Worm (Caenorhabditis elegans): ENCODE data around the gene gly-20.

The gly-20 gene

DNA sequence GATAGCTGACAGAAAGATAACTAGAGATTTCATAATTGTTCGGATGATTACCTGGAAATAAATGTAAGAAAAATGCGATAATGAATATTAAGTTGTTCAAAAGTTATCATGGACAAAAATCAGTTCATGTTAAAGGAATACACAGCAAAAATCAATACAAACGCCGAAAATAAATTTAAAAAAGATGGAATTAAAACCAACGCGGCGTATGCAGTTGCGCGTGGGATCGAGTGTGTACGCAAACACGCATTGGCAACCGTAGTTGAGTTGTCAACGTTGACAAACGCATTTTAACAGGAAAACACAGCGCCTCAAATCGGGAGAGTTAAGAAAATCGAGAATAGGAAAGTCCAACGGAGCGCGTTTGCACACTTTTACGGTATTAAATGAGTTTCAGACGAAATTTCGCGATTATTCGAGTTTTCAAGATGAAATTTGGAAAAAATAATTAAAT lies 44.6 kb downstream of the gly-20 start, which contains the start of gene tmed-10 (continued):
- TF ChIP-seq B0019.2 (GFP tag; conservative IDR thresholded peaks at IDR 0.05) (peak; percentile 38; the same call in 1 of the 2 replicates), rcor-1 (GFP tag; IDR thresholded peaks at IDR 0.05) (peak; percentile 89), ztf-22 (GFP tag; optimal IDR thresholded peaks at IDR 0.05) (no peak), ceh-27 (GFP tag; optimal IDR thresholded peaks at IDR 0.05) (peak; percentile 15), somi-1 (GFP tag; optimal IDR thresholded peaks at IDR 0.05) (no peak), nhr-179 (tag; optimal IDR thresholded peaks at IDR 0.05) (no peak), Y79H2A.3 (GFP tag; conservative IDR thresholded peaks at IDR 0.05) (0 out of 2 replicates have a peak, but pooled peaks have one; percentile 37), snpc-3.4 (tag; optimal IDR thresholded peaks at IDR 0.05) (peak; percentile 41), efl-1 (GFP tag; optimal IDR thresholded peaks at IDR 0.05) (peak; percentile 48), fkh-3 (tag; optimal IDR thresholded peaks at IDR 0.05) (no peak), nfya-1 (tag; optimal IDR thresholded peaks at IDR 0.05; ENCODE audit: borderline replicate concordance, insufficient read depth) (no peak), madf-10 (tag; optimal IDR thresholded peaks at IDR 0.05) (no peak)

DNA sequence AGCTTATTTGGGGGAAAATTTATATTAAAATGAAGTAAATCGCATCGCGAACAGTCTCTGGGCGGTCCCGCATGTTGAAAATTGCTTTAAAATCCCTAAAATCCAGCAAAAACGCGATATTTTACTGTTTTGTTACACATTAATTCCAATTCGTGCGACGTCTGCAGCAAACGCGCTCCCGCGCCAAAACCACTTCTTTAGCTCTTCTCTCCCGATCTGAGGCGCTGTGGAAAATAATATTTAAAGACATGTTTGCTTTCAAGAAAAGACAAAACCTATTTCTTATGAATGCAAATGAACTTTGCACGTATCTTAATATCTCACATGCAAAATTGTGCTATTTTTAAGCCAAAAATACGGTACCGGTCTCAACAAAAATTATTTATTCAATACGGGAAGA lies 46.2 kb downstream of the gly-20 start:
- TF ChIP-seq hmg-1.2 (GFP tag; IDR thresholded peaks at IDR 0.05) (peak; percentile 22; the same call in 1 of the 2 replicates), ceh-100 (GFP tag; IDR thresholded peaks at IDR 0.05) (peak; percentile 92), Y79H2A.3 (GFP tag; conservative IDR thresholded peaks at IDR 0.05) (0 out of 2 replicates have a peak, but pooled peaks have one; percentile 56), dox-1 (GFP tag; IDR thresholded peaks at IDR 0.05) (peak; percentile 53; the same call in 1 of the 2 replicates), ztf-28 (GFP tag; IDR thresholded peaks at IDR 0.05) (peak; percentile 73; the same call in 1 of the 2 replicates), Y67H2A.10 (GFP tag; conservative IDR thresholded peaks at IDR 0.05) (0 out of 2 replicates have a peak, but pooled peaks have one; percentile 13), ceh-91 (GFP tag; IDR thresholded peaks at IDR 0.05) (peak; percentile 54), pbrm-1 (GFP tag; IDR thresholded peaks at IDR 0.05) (peak; percentile 31; the same call in 1 of the 2 replicates), D2030.7 (GFP tag; IDR thresholded peaks at IDR 0.05) (0 out of 2 replicates have a peak, but pooled peaks have one; percentile 37), egrh-3 (GFP tag; IDR thresholded peaks at IDR 0.05) (peak; percentile 49; the same call in 1 of the 2 replicates), mcd-1 (GFP tag; IDR thresholded peaks at IDR 0.05) (peak; percentile 78)

DNA sequence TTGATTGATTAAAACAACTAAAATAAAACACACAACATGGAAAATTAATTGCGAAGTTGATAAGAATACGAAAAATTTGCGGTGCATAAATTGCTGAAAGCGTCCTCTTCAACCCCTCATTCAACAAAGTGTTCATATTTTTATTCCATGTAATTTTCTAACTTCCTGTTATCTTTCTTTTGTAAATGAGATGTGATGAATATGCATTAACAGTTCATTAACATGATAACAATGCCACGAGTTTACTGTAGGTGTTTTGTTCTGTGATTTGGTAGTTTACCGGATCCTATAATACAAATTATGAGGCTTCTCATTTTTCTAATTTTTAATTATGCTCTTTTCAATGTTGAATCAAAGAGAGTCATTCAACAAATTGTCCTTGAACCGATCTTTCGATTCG lies 46.7 kb downstream of the gly-20 start, which contains the start of gene F47G9.6:
TSS of gene F47G9.6 (plus strand) at position 301 of the 400 bp plus-strand sequence.
- TF ChIP-seq F10E7.11 (tag; optimal IDR thresholded peaks at IDR 0.05) (no peak), ceh-27 (GFP tag; optimal IDR thresholded peaks at IDR 0.05) (no peak), zfh-2 (GFP tag; conservative IDR thresholded peaks at IDR 0.05) (no peak), hrde-1 (tag; optimal IDR thresholded peaks at IDR 0.05; ENCODE audit: borderline replicate concordance) (no peak), attf-3 (GFP tag; conservative IDR thresholded peaks at IDR 0.05) (no peak), mel-28 (tag; optimal IDR thresholded peaks at IDR 0.05; ENCODE audit: borderline replicate concordance) (no peak), madf-10 (tag; optimal IDR thresholded peaks at IDR 0.05) (no peak), hlh-26 (GFP tag; conservative IDR thresholded peaks at IDR 0.05) (no peak), F52B5.7 (tag; optimal IDR thresholded peaks at IDR 0.05) (no peak), sdz-38 (tag; optimal IDR thresholded peaks at IDR 0.05) (no peak), F22D6.2 (tag; optimal IDR thresholded peaks at IDR 0.05) (no peak), hmg-20 (GFP tag; IDR thresholded peaks at IDR 0.05) (no peak)

DNA sequence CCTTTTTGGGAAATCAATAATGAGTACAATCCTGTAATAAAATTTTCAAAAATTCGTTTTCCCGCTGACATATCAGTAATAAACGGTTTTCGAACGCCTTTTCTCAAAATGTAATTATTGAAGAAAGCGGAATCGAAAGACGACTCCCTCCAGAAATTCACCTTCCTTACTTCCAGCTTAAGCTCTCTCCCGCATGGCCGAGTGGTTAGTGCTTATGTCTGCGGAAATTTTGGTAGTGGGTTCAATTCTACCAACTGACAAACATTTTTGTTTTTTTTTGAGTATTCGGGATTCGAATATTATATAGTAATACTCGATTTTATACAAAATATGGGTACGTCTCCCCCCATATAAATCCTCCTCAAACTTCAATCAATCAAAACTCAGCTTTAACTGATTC lies 49.4 kb downstream of the gly-20 start:
- TF ChIP-seq nhr-120 (GFP tag; IDR thresholded peaks at IDR 0.05) (peak; percentile 35; the same call in 1 of the 2 replicates), Y56A3A.18 (GFP tag; IDR thresholded peaks at IDR 0.05) (0 out of 2 replicates have a peak, but pooled peaks have one; percentile 56), egrh-3 (GFP tag; IDR thresholded peaks at IDR 0.05) (peak; percentile 31; the same call in 1 of the 2 replicates), rcor-1 (GFP tag; IDR thresholded peaks at IDR 0.05) (peak; percentile 40; the same call in 1 of the 2 replicates), mcd-1 (GFP tag; IDR thresholded peaks at IDR 0.05) (peak; percentile 46; the same call in 1 of the 2 replicates), hmg-1.2 (GFP tag; IDR thresholded peaks at IDR 0.05) (peak; percentile 60), dox-1 (GFP tag; IDR thresholded peaks at IDR 0.05) (peak; percentile 61), pbrm-1 (GFP tag; IDR thresholded peaks at IDR 0.05) (0 out of 2 replicates have a peak, but pooled peaks have one; percentile 37), D2030.7 (GFP tag; IDR thresholded peaks at IDR 0.05) (peak; percentile 51), madf-6 (GFP tag; IDR thresholded peaks at IDR 0.05) (peak; percentile 52; the same call in 1 of the 2 replicates), lin-26 (GFP tag; IDR thresholded peaks at IDR 0.05) (peak; percentile 83), ztf-25 (GFP tag; IDR thresholded peaks at IDR 0.05) (peak; percentile 81)
